Worm (Caenorhabditis elegans) whole organism, L4/young adult: Measurements from ENCODE around the gene scl-21.

Experiments used
- W03F9.2 ChIP-seq: fragments of 150-350 bp; optimal IDR thresholded peaks from 2 replicates; lab custom pipeline; 2014; ENCODE audit warnings: missing biosample characterization, missing genetic modification characterization
- dao-5 ChIP-seq: sonication (generic microtip); optimal IDR thresholded peaks from 2 replicates; lab custom pipeline; 2016; ENCODE audit warnings: missing genotype, missing genetic modification characterization, moderate library complexity, missing compliant biosample characterization

DNA sequence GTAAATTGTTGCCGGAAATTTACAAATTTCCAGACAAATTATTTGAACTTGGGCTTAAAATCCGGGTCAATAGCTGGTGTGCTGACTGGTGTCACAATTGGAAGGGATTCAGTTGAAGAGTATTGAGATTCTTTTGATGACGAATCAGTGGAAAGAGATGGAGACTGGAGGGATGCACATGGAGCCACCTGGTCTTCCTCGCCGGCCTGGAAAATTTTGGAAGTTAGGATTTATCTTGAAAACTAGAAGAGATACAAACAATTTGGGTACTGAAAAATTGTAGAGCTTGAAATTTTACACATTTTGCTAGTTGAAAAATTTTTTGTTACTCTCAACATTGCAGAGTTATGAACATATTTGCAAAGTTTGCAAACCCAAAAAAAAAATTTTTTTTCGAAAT lies 24.6 kb upstream of the scl-21 start:
- TF ChIP-seq W03F9.2 = no peak
- no peak for TF ChIP-seq dao-5
